Worm (Caenorhabditis elegans): Measurements from ENCODE around the gene F13E9.11.

DNA sequence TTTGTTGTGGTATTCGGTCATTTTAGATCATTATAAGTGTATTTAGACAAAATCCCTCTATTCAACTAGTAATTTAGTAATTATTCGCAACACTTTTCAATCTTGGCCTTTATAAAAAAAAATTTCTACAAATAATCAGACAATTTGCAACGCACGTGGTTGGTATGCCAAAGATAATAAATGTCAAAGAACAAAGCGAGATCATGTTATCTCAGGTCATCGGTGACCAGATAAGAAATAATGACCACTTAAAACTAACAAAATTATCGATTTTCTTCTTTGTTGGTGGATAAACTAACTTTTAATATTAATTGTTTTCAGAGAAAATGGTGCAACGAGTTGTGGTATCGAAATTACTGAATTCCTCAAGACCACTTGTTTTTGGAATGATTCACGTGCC is 12.3 kb upstream of the F13E9.11 start, which contains the start of gene F13E9.13:
- no peak for TF ChIP-seq W03F9.2 (tag; optimal IDR thresholded peaks at IDR 0.05)
- no peak for TF ChIP-seq him-1 (tag; optimal IDR thresholded peaks at IDR 0.05)

Data from whole organism, L4/young adult.